Worm (Caenorhabditis elegans): Measurements from ENCODE around the gene F57C2.4.

F57C2.4 gene

DNA sequence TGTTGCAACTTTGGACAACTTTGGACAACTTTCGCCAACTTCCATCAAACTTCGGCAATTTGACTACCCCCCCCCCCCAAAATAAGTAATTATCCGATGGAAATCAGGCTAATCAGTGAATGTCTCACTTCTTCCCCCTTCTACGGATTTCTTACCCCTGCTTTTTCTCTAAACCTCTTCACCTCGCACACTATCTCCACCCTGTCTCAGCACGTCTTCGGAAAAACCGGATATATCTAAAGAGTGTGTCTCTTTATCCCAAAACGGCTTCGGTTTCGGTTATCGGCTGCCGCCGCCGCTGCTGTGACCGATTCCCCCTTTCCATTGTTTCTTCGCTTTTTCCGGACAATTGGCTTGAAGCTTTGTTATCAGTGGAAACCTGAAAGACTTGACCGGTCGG is 42.7 kb downstream of the F57C2.4 start:
- TF ChIP-seq unc-62 (GFP tag; optimal IDR thresholded peaks at IDR 0.05), result no peak

DNA sequence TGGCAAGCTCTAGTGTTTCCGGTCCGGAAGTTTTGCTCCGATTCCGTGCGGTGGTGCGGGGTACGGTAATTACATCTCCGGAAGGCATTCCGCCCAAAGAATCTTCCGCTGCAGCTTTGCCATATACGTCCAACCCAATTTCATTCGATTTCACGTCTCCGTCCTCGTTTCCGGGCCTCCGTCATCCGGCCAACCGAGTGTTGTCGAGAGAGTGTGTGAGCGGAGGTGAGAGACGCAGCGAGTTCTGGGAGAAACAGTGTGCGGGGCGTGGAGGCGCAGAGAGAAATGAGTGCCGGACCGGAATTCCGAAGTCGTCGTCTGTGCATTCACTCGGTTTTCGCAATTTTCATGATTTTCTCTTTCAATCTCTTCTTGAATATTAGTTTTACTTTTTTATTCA is 44.2 kb downstream of the F57C2.4 start:
- TF ChIP-seq unc-62 (GFP tag; optimal IDR thresholded peaks at IDR 0.05), result no peak

DNA sequence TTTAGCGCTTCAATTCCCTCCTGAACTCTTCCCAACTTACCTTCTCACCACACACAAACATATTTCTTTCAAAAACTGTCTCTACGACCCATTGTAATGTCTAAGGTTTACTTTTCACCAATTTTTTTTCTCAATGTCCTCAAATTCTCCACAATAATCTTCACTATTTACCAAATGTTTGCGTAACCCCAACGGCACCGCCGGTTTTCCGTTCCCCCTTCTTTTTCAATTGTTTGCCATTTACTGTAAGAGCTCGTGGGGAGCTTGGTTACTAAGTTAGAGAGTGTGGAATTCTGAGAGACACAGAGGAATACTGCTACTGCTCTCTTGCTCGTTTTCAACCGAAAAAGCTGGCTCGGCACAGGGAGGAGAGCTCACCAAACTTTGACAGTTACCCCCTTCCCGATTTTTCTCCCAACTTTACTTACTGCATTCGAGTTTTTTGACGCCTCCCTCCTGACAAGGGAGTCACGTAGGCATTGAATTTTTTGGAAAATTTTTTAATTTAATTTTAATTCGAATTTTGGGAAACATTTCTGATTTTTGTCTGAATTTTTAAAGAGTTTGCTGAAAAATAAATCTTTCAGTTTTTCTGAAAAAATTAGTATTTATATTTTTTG is 45.5 kb downstream of the F57C2.4 start:
- TF ChIP-seq unc-62 (GFP tag; optimal IDR thresholded peaks at IDR 0.05), result no peak

DNA sequence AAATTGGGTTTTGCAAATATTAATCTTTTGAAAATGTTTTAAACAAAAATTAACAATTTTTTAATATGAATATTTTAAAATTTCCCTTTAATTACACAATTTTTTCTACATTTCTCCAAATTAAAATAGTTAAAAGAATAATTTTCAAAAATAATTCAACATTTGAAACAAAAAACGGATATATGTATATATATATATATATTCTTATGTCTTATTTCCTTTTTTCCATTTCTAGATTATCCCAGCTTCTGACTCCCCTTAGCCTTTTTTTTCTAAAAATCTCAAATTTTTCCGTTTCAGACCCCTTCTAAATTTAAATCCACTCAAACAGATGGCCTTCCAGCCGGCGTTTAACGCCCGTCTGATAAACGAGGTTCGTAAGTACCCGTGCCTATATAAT is 48.2 kb downstream of the F57C2.4 start, which contains the start of gene madf-5:
TSS of gene madf-5 (plus strand) at position 301 of the 400 bp plus-strand sequence.
- no peak for TF ChIP-seq unc-62 (GFP tag; optimal IDR thresholded peaks at IDR 0.05)

DNA sequence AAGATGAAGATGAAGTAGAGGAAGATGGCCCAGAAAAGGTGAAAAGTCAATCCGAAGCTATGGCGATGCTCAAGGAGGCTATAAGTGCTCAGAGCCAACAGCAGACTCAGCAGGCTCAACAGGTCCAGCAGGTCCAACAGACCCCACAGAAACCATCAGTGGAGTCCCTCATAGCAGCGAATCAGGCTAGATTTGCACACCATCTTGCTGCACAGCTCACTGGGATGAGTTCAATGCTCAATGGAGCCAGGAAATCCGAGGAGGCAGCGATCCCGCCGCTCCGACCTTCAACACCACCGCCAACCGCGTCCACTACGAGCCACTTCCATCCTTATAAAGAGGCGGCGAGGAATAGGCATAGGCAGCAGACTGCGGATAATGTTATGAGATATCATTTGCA is 49.7 kb downstream of the F57C2.4 start:
- no peak for TF ChIP-seq unc-62 (GFP tag; optimal IDR thresholded peaks at IDR 0.05)
